Worm (Caenorhabditis elegans): ENCODE data around the gene T26C11.9.

The T26C11.9 gene

ce11 chrX:1829937-1830336, 23.7 kb downstream of the T26C11.9 start, which contains the start of gene C14E2.6:
Gene C14E2.6, minus strand, starts transcription at chrX:1830037.
- TF ChIP-seq fkh-8 (tag; optimal IDR thresholded peaks at IDR 0.05) (no peak), efl-3 (GFP tag; optimal IDR thresholded peaks at IDR 0.05) (no peak), hlh-4 (tag; optimal IDR thresholded peaks at IDR 0.05) (peak; percentile 20), nhr-11 (tag; optimal IDR thresholded peaks at IDR 0.05) (no peak), unc-62 (GFP tag; optimal IDR thresholded peaks at IDR 0.05) (no peak), ceh-88 (GFP tag; IDR thresholded peaks at IDR 0.05) (no peak), sox-4 (tag; optimal IDR thresholded peaks at IDR 0.05) (no peak)

ce11 chrX:1826166-1826565, 27.5 kb downstream of the T26C11.9 start, which contains the start of gene C14E2.1:
Gene C14E2.1, plus strand, starts transcription at chrX:1826466.
- TF ChIP-seq hlh-4 (tag; optimal IDR thresholded peaks at IDR 0.05) (no peak), Y116A8C.19 (tag; optimal IDR thresholded peaks at IDR 0.05; ENCODE audit: borderline replicate concordance) (no peak), xbp-1 (tag; optimal IDR thresholded peaks at IDR 0.05) (no peak), unc-98 (GFP tag; IDR thresholded peaks at IDR 0.05) (no peak), nhr-20 (tag; optimal IDR thresholded peaks at IDR 0.05) (no peak), ceh-90 (tag; optimal IDR thresholded peaks at IDR 0.05) (no peak), sox-4 (tag; optimal IDR thresholded peaks at IDR 0.05) (no peak), nhr-19 (GFP tag; conservative IDR thresholded peaks at IDR 0.05) (no peak), mep-1 (tag; optimal IDR thresholded peaks at IDR 0.05) (no peak), ceh-63 (GFP tag; optimal IDR thresholded peaks at IDR 0.05) (no peak), nhr-12 (tag; optimal IDR thresholded peaks at IDR 0.05) (no peak), aly-2 (tag; optimal IDR thresholded peaks at IDR 0.05) (no peak), pax-3 (tag; optimal IDR thresholded peaks at IDR 0.05) (no peak), nhr-76 (tag; optimal IDR thresholded peaks at IDR 0.05) (no peak), egl-27 (tag; optimal IDR thresholded peaks at IDR 0.05) (no peak), tlp-1 (tag; optimal IDR thresholded peaks at IDR 0.05) (no peak), ztf-11 (tag; optimal IDR thresholded peaks at IDR 0.05) (no peak), lin-15B (tag; optimal IDR thresholded peaks at IDR 0.05) (no peak)

DNA sequence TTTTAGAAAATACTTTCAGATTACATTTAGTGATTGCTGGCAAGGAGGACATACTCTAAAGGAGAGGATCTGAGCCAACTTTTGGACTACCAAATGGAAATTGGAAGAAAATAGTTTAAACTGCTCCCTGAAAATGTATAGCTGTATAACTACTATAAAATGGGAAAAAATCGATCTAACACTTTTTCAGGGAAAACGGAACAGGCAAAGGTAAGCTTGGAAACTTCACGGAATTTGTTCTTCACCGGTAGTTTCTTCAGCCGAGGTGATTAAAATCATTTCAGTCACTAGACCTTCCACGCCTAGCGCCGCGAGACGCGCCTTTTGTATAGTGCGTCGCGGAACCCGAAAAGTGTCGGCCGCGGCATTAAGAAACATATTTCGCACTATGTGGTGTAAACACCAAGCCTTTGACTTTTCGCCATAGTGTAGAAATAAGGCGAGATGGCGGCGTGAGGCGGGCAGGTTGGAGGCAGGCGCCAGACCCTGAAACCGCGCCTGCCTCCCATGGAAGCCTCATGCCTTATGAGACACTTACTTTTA, 28.3 kb downstream of the T26C11.9 start, which contains the start of gene C14E2.5:
Gene C14E2.5 (minus strand): TSS at position 51 of the 543 bp plus-strand sequence.
- TF ChIP-seq fos-1 (tag; optimal IDR thresholded peaks at IDR 0.05), result no peak
- TF ChIP-seq snu-23 (GFP tag; optimal IDR thresholded peaks at IDR 0.05), result no peak
- no peak for TF ChIP-seq pag-3 (tag; optimal IDR thresholded peaks at IDR 0.05; ENCODE audit: borderline replicate concordance, insufficient read depth)
- TF ChIP-seq tlp-1 (tag; optimal IDR thresholded peaks at IDR 0.05), result no peak
- TF ChIP-seq tbx-2 (tag; optimal IDR thresholded peaks at IDR 0.05), result no peak
- TF ChIP-seq irx-1 (tag; optimal IDR thresholded peaks at IDR 0.05), result no peak
- no peak for TF ChIP-seq lin-14 (GFP tag; optimal IDR thresholded peaks at IDR 0.05)
- TF ChIP-seq pqm-1 (tag; optimal IDR thresholded peaks at IDR 0.05), result no peak
- TF ChIP-seq snpc-4 (tag; optimal IDR thresholded peaks at IDR 0.05), result no peak
- no peak for TF ChIP-seq isw-1 (GFP tag; IDR thresholded peaks at IDR 0.05)
- TF ChIP-seq sup-37 (GFP tag; optimal IDR thresholded peaks at IDR 0.05), result no peak
- no peak for TF ChIP-seq C16A3.4 (tag; optimal IDR thresholded peaks at IDR 0.05)

- no peak for TF ChIP-seq sup-37 (GFP tag; optimal IDR thresholded peaks at IDR 0.05)
- TF ChIP-seq nhr-28 (tag; optimal IDR thresholded peaks at IDR 0.05), result no peak
- TF ChIP-seq nhr-90 (tag; optimal IDR thresholded peaks at IDR 0.05; ENCODE audit: poor library complexity), result no peak
- no peak for TF ChIP-seq C34B4.2 (tag; optimal IDR thresholded peaks at IDR 0.05)
- no peak for TF ChIP-seq nhr-20 (tag; optimal IDR thresholded peaks at IDR 0.05)
- no peak for TF ChIP-seq lin-13 (GFP tag; optimal IDR thresholded peaks at IDR 0.05)
- TF ChIP-seq nhr-71 (tag; optimal IDR thresholded peaks at IDR 0.05), result no peak
Observed at ce11 chrX:1821235-1821634, 32.4 kb downstream of the T26C11.9 start, which contains the start of gene C14E2.4. Gene C14E2.4, minus strand, starts transcription at chrX:1821335.
